Fruit fly (Drosophila melanogaster) whole organism, embryonic: ENCODE measurements around the gene Ptp10D.

Experiments
- Abd-B ChIP-seq: fragments of 200-800 bp; sonication (Bioruptor generic); optimal IDR thresholded peaks from 2 replicates; lab custom pipeline; 2018; ENCODE audit warnings: missing biosample characterization, mild to moderate bottlenecking, missing genetic modification characterization, moderate library complexity
- Ada2b ChIP-seq: fragments of 200-800 bp; sonication (Bioruptor generic); IDR thresholded peaks from 2 replicates; pipeline ENCODE4 v1.3.6; 2022; ENCODE audit warnings: missing biosample characterization, missing genetic modification characterization
- CG10654 ChIP-seq: fragments of 200-800 bp; sonication (Bioruptor generic); optimal IDR thresholded peaks from 2 replicates; lab custom pipeline; 2016; ENCODE audit warnings: missing biosample characterization, missing genetic modification characterization
- CG1233 ChIP-seq: fragments of 200-800 bp; sonication (Bioruptor generic); optimal IDR thresholded peaks from 4 replicates; lab custom pipeline; 2018; ENCODE audit warnings: missing biosample characterization, mild to moderate bottlenecking, missing genetic modification characterization
- CG12769 ChIP-seq: fragments of 200-800 bp; sonication (Bioruptor generic); optimal IDR thresholded peaks from 2 replicates; lab custom pipeline; 2019; ENCODE audit warnings: missing biosample characterization, mild to moderate bottlenecking, missing genetic modification characterization, moderate library complexity
- CG13287 ChIP-seq: fragments of 200-800 bp; sonication (Bioruptor generic); IDR thresholded peaks from 2 replicates; pipeline ENCODE4 v1.3.6; 2022; ENCODE audit warnings: missing biosample characterization, missing genetic modification characterization; ENCODE audit not compliant: partially characterized antibody
- CG13424 ChIP-seq: fragments of 200-800 bp; sonication (Bioruptor generic); optimal IDR thresholded peaks from 2 replicates; lab custom pipeline; 2019; ENCODE audit warnings: missing biosample characterization, mild to moderate bottlenecking, missing genetic modification characterization, moderate library complexity
- CG16813 ChIP-seq: fragments of 200-800 bp; sonication (Bioruptor generic); IDR thresholded peaks from 3 replicates; pipeline ENCODE4 v1.3.6; 2022; ENCODE audit warnings: missing biosample characterization, missing genetic modification characterization; ENCODE audit not compliant: partially characterized antibody
- CG17802 ChIP-seq: fragments of 200-800 bp; sonication (Bioruptor generic); optimal IDR thresholded peaks from 2 replicates; lab custom pipeline; 2018; ENCODE audit warnings: missing biosample characterization, mild to moderate bottlenecking, missing genetic modification characterization, moderate library complexity
- CG1832 ChIP-seq: fragments of 200-800 bp; sonication (Bioruptor generic); optimal IDR thresholded peaks from 2 replicates; lab custom pipeline; 2017; ENCODE audit warnings: missing biosample characterization, mild to moderate bottlenecking, missing genetic modification characterization, inconsistent platforms
- CG18599 ChIP-seq: fragments of 200-800 bp; sonication (Bioruptor generic); optimal IDR thresholded peaks from 3 replicates; lab custom pipeline; 2017; ENCODE audit warnings: missing biosample characterization, missing genetic modification characterization, mild to moderate bottlenecking, moderate library complexity, missing genetic modification reagents
- CG2120 ChIP-seq: fragments of 200-800 bp; sonication (Bioruptor generic); optimal IDR thresholded peaks from 3 replicates; lab custom pipeline; 2016; ENCODE audit warnings: missing biosample characterization, missing genetic modification characterization
- CG3995 ChIP-seq: fragments of 200-800 bp; sonication (Bioruptor generic); optimal IDR thresholded peaks from 3 replicates; lab custom pipeline; 2016; ENCODE audit warnings: missing biosample characterization, missing genetic modification characterization
- CG4360 ChIP-seq: fragments of 200-800 bp; sonication (Bioruptor generic); IDR thresholded peaks from 2 replicates; pipeline ENCODE4 v1.3.6; 2022; ENCODE audit warnings: missing biosample characterization, missing genetic modification characterization
- CG6254 ChIP-seq: fragments of 200-800 bp; sonication (Bioruptor generic); optimal IDR thresholded peaks from 3 replicates; lab custom pipeline; 2017; ENCODE audit warnings: mild to moderate bottlenecking, missing biosample characterization, missing genetic modification reagents, missing genetic modification characterization
- CG6765 ChIP-seq: fragments of 200-800 bp; sonication (Bioruptor generic); optimal IDR thresholded peaks from 3 replicates; lab custom pipeline; 2017; ENCODE audit warnings: missing biosample characterization, mild to moderate bottlenecking, missing genetic modification characterization
- CG7271 ChIP-seq: fragments of 200-800 bp; sonication (Bioruptor generic); optimal IDR thresholded peaks from 2 replicates; lab custom pipeline; 2018; ENCODE audit warnings: missing biosample characterization, mild to moderate bottlenecking, missing genetic modification characterization, moderate library complexity
- CG7928 ChIP-seq: fragments of 200-800 bp; sonication (Bioruptor generic); optimal IDR thresholded peaks from 2 replicates; lab custom pipeline; 2017; ENCODE audit warnings: missing biosample characterization, mild to moderate bottlenecking, missing genetic modification characterization
- CG8478 ChIP-seq: fragments of >200 bp; optimal IDR thresholded peaks from 2 replicates; lab custom pipeline; 2018
- CTCF ChIP-seq: fragments of 200-800 bp; sonication (Bioruptor generic); optimal IDR thresholded peaks from 2 replicates; lab custom pipeline; 2017; ENCODE audit warnings: missing biosample characterization, mild to moderate bottlenecking, missing genetic modification characterization, moderate library complexity
- HLHmδ ChIP-seq: fragments of 200-800 bp; sonication (Bioruptor generic); optimal IDR thresholded peaks from 2 replicates; lab custom pipeline; 2018; ENCODE audit warnings: missing biosample characterization, mild to moderate bottlenecking, missing genetic modification characterization, moderate library complexity
- HmgD ChIP-seq: fragments of 200-800 bp; sonication (Bioruptor generic); optimal IDR thresholded peaks from 3 replicates; lab custom pipeline; 2016; ENCODE audit warnings: missing biosample characterization, missing genetic modification characterization
- Hmx ChIP-seq: fragments of 200-800 bp; sonication (Bioruptor generic); optimal IDR thresholded peaks from 2 replicates; lab custom pipeline; 2016; ENCODE audit warnings: missing biosample characterization, missing genetic modification characterization
- Jarid2 ChIP-seq: fragments of 200-800 bp; sonication (Bioruptor generic); optimal IDR thresholded peaks from 3 replicates; lab custom pipeline; 2017; ENCODE audit warnings: mild to moderate bottlenecking, missing biosample characterization, missing genetic modification reagents, missing genetic modification characterization
- MBD-R2 ChIP-seq: fragments of 200-800 bp; sonication (Bioruptor generic); IDR thresholded peaks from 2 replicates; pipeline ENCODE4 v1.3.6; 2022; ENCODE audit warnings: missing biosample characterization, missing genetic modification characterization
- NC2α ChIP-seq: fragments of 200-800 bp; sonication (Bioruptor generic); optimal IDR thresholded peaks from 2 replicates; lab custom pipeline; 2016; ENCODE audit warnings: missing biosample characterization, missing genetic modification characterization
- Oli ChIP-seq: fragments of 200-800 bp; sonication (Bioruptor generic); optimal IDR thresholded peaks from 2 replicates; lab custom pipeline; 2018; ENCODE audit warnings: missing biosample characterization, mild to moderate bottlenecking, missing genetic modification characterization, moderate library complexity
- Optix ChIP-seq: fragments of 200-800 bp; sonication (Bioruptor generic); IDR thresholded peaks from 3 replicates; pipeline ENCODE4 v1.3.6; 2022; ENCODE audit warnings: missing biosample characterization, missing genetic modification characterization
- aop ChIP-seq: fragments of 200-800 bp; sonication (Bioruptor generic); IDR thresholded peaks from 2 replicates; pipeline ENCODE4 v1.3.6; 2022; ENCODE audit warnings: missing biosample characterization, missing genetic modification characterization
- ato ChIP-seq: fragments of 200-800 bp; sonication (Bioruptor generic); IDR thresholded peaks from 2 replicates; pipeline ENCODE4 v1.3.6; 2022; ENCODE audit warnings: missing biosample characterization, missing genetic modification characterization; ENCODE audit not compliant: partially characterized antibody
- bbx ChIP-seq: fragments of 200-800 bp; sonication (Bioruptor generic); IDR thresholded peaks from 2 replicates; pipeline ENCODE4 v1.3.6; 2022; ENCODE audit warnings: missing biosample characterization, missing genetic modification characterization; ENCODE audit not compliant: partially characterized antibody
- cas ChIP-seq: fragments of 200-800 bp; sonication (Bioruptor generic); IDR thresholded peaks from 2 replicates; pipeline ENCODE4 v1.3.6; 2022; ENCODE audit warnings: missing biosample characterization, missing genetic modification characterization
- cato ChIP-seq: fragments of 200-800 bp; sonication (Bioruptor generic); optimal IDR thresholded peaks from 2 replicates; lab custom pipeline; 2016; ENCODE audit warnings: missing biosample characterization, missing genetic modification characterization, borderline replicate concordance
- chn ChIP-seq: fragments of 200-800 bp; sonication (Bioruptor generic); optimal IDR thresholded peaks from 2 replicates; lab custom pipeline; 2016; ENCODE audit warnings: missing biosample characterization, missing genetic modification characterization
- ems ChIP-seq: fragments of 200-800 bp; sonication (Bioruptor generic); optimal IDR thresholded peaks from 3 replicates; lab custom pipeline; 2016; ENCODE audit warnings: missing biosample characterization, missing genetic modification characterization
- fd102C ChIP-seq: fragments of 200-800 bp; sonication (Bioruptor generic); optimal IDR thresholded peaks from 2 replicates; lab custom pipeline; 2018; ENCODE audit warnings: missing biosample characterization, mild to moderate bottlenecking, missing genetic modification characterization, moderate library complexity
- fru ChIP-seq: fragments of >200 bp; optimal IDR thresholded peaks from 2 replicates; lab custom pipeline; 2017
- gfzf ChIP-seq: fragments of 200-800 bp; sonication (Bioruptor generic); optimal IDR thresholded peaks from 2 replicates; lab custom pipeline; 2016; ENCODE audit warnings: missing biosample characterization, mild to moderate bottlenecking, missing genetic modification characterization, moderate library complexity
- insv ChIP-seq, 2 experiments: fragments of 200-800 bp; sonication (Bioruptor generic); optimal IDR thresholded peaks; 3 replicates each; lab custom pipeline; 2016 to 2018; ENCODE audit warnings: missing biosample characterization in 2 of 2, missing genetic modification characterization in 2 of 2
- klu ChIP-seq: fragments of 200-800 bp; sonication (Bioruptor generic); IDR thresholded peaks from 2 replicates; pipeline ENCODE4 v1.3.6; 2022; ENCODE audit warnings: missing biosample characterization, missing genetic modification characterization
- nerfin-1 ChIP-seq: fragments of 200-800 bp; sonication (Bioruptor generic); optimal IDR thresholded peaks from 3 replicates; lab custom pipeline; 2019; ENCODE audit warnings: missing biosample characterization, mild to moderate bottlenecking, missing genetic modification characterization, moderate library complexity
- nmo ChIP-seq: fragments of 200-800 bp; sonication (Bioruptor generic); optimal IDR thresholded peaks from 2 replicates; lab custom pipeline; 2018; ENCODE audit warnings: missing biosample characterization, mild to moderate bottlenecking, missing genetic modification characterization, moderate library complexity
- oc ChIP-seq: fragments of 200-800 bp; sonication (Bioruptor generic); optimal IDR thresholded peaks from 2 replicates; lab custom pipeline; 2018; ENCODE audit warnings: missing biosample characterization, mild to moderate bottlenecking, missing genetic modification characterization, moderate library complexity
- repo ChIP-seq: fragments of 200-800 bp; sonication (Bioruptor generic); optimal IDR thresholded peaks from 2 replicates; lab custom pipeline; 2016; ENCODE audit warnings: missing biosample characterization, missing genetic modification characterization
- rib ChIP-seq: fragments of 200-800 bp; sonication (Bioruptor generic); IDR thresholded peaks from 2 replicates; pipeline ENCODE4 v1.3.6; 2022; ENCODE audit warnings: missing biosample characterization, missing genetic modification characterization
- run ChIP-seq: fragments of 200-800 bp; sonication (Bioruptor generic); optimal IDR thresholded peaks from 3 replicates; lab custom pipeline; 2018; ENCODE audit warnings: missing biosample characterization, mild to moderate bottlenecking, missing genetic modification characterization
- sna ChIP-seq: fragments of 200-800 bp; sonication (Bioruptor generic); IDR thresholded peaks from 2 replicates; pipeline ENCODE4 v1.3.6; 2022; ENCODE audit warnings: missing biosample characterization, missing genetic modification characterization; ENCODE audit not compliant: partially characterized antibody
- stwl ChIP-seq: fragments of 200-800 bp; sonication (Bioruptor generic); optimal IDR thresholded peaks from 3 replicates; lab custom pipeline; 2018; ENCODE audit warnings: missing biosample characterization, mild to moderate bottlenecking, missing genetic modification characterization, moderate library complexity
- unpg ChIP-seq: fragments of 200-800 bp; sonication (Bioruptor generic); optimal IDR thresholded peaks from 3 replicates; lab custom pipeline; 2018; ENCODE audit warnings: missing biosample characterization, mild to moderate bottlenecking, missing genetic modification characterization, moderate library complexity
- vnd ChIP-seq: fragments of 200-800 bp; sonication (Bioruptor generic); IDR thresholded peaks from 3 replicates; pipeline ENCODE4 v1.3.6; 2022; ENCODE audit warnings: missing biosample characterization, missing genetic modification characterization; ENCODE audit not compliant: partially characterized antibody
- wdn ChIP-seq: fragments of 200-800 bp; sonication (Bioruptor generic); IDR thresholded peaks from 2 replicates; pipeline ENCODE4 v1.3.6; 2022; ENCODE audit warnings: missing biosample characterization, missing genetic modification characterization

Ptp10D gene

dm6 chrX:11576540-11576939, 45.3 kb upstream of the Ptp10D start, which contains the start of gene CG11695 (continued):
- no peak for TF ChIP-seq CG6254 (GFP tag; lab: Kevin White, UChicago)
- no peak for TF ChIP-seq bbx (GFP tag; lab: Robert Waterston, UW)
- TF ChIP-seq sna (GFP tag; lab: Robert Waterston, UW): no peak
- TF ChIP-seq CG4360 (GFP tag; lab: Robert Waterston, UW): no peak
- TF ChIP-seq aop (GFP tag; lab: Robert Waterston, UW): no peak
- peak; percentile 65 for TF ChIP-seq Abd-B (GFP tag; lab: Kevin White, UChicago)
- peak; percentile 17 for TF ChIP-seq CG1233 (GFP tag; lab: Kevin White, UChicago)
- no peak for TF ChIP-seq fd102C (GFP tag; lab: Kevin White, UChicago)
- no peak for TF ChIP-seq CG8478
- TF ChIP-seq cas (GFP tag; lab: Robert Waterston, UW): peak; percentile 46; the same call in 1 of the 2 replicates
- TF ChIP-seq CG1832 (GFP tag; lab: Kevin White, UChicago): no peak
- TF ChIP-seq ems (GFP tag; lab: Kevin White, UChicago): peak; percentile 25
- peak; percentile 94 for TF ChIP-seq MBD-R2
- no peak for TF ChIP-seq CG7271 (tag; lab: Kevin White, UChicago)
- TF ChIP-seq CG16813: no peak
- TF ChIP-seq nerfin-1 (tag; lab: Kevin White, UChicago): peak; percentile 62
- no peak for TF ChIP-seq Optix (GFP tag; lab: Robert Waterston, UW)
- TF ChIP-seq unpg (GFP tag; lab: Kevin White, UChicago): peak; percentile 71
- TF ChIP-seq gfzf: peak; percentile 33
- peak; percentile 55 for TF ChIP-seq CG10654 (GFP tag; lab: Kevin White, UChicago)
- peak in 1 of 2 experiments; percentile 0 for TF ChIP-seq insv (GFP tag; optimal IDR thresholded peaks at IDR 0.05; lab: Kevin White, UChicago)
- TF ChIP-seq Jarid2 (GFP tag; lab: Kevin White, UChicago): peak; percentile 22
- no peak for TF ChIP-seq CG6765 (GFP tag; lab: Kevin White, UChicago)
- TF ChIP-seq HmgD: no peak
- no peak for TF ChIP-seq CG12769 (tag; lab: Kevin White, UChicago)
- no peak for TF ChIP-seq run (tag; lab: Kevin White, UChicago)
- TF ChIP-seq stwl (tag; lab: Kevin White, UChicago): peak; percentile 34
- peak; percentile 34; the same call in 1 of the 2 replicates for TF ChIP-seq klu (GFP tag; lab: Robert Waterston, UW)
- no peak for TF ChIP-seq rib
- TF ChIP-seq CG7928 (GFP tag; lab: Kevin White, UChicago): no peak
- no peak for TF ChIP-seq oc (tag; lab: Kevin White, UChicago)
- TF ChIP-seq CG13287 (GFP tag; lab: Robert Waterston, UW): peak; percentile 30; the same call in 1 of the 2 replicates
- TF ChIP-seq chn (GFP tag; lab: Kevin White, UChicago): peak; percentile 57
- TF ChIP-seq CG13424 (tag; lab: Kevin White, UChicago): peak; percentile 78
- TF ChIP-seq wdn (GFP tag; lab: Robert Waterston, UW): peak; percentile 45; the same call in 1 of the 2 replicates
- no peak for TF ChIP-seq Hmx (GFP tag; lab: Kevin White, UChicago)
- peak; percentile 38 for TF ChIP-seq CG3995 (GFP tag; lab: Kevin White, UChicago)
- no peak for TF ChIP-seq ato
- TF ChIP-seq repo (GFP tag; lab: Kevin White, UChicago): no peak
- peak; percentile 4 for TF ChIP-seq CG17802 (tag; lab: Kevin White, UChicago)
- peak; percentile 65 for TF ChIP-seq Ada2b (GFP tag; lab: Robert Waterston, UW)
- no peak for TF ChIP-seq NC2α (GFP tag; lab: Kevin White, UChicago)
- no peak for TF ChIP-seq fru
- TF ChIP-seq nmo (GFP tag; lab: Kevin White, UChicago): peak; percentile 72
- peak; percentile 75 for TF ChIP-seq CG18599 (GFP tag; lab: Kevin White, UChicago)
- no peak for TF ChIP-seq vnd
- peak; percentile 78 for TF ChIP-seq CG2120 (GFP tag; lab: Kevin White, UChicago)
- TF ChIP-seq CTCF: no peak
- TF ChIP-seq cato (GFP tag; lab: Kevin White, UChicago): no peak
- peak; percentile 57 for TF ChIP-seq Oli (tag; lab: Kevin White, UChicago)
- TF ChIP-seq HLHmδ (GFP tag; lab: Kevin White, UChicago): no peak
